Worm (Caenorhabditis elegans) whole organism, L4/young adult: ENCODE measurements around the gene R05G6.3.

Source experiments
- W03F9.2 ChIP-seq: fragments of 150-350 bp; optimal IDR thresholded peaks from 2 replicates; lab custom pipeline; 2014; ENCODE audit warnings: missing biosample characterization, missing genetic modification characterization
- dao-5 ChIP-seq: sonication (generic microtip); optimal IDR thresholded peaks from 2 replicates; lab custom pipeline; 2016; ENCODE audit warnings: missing genotype, missing genetic modification characterization, moderate library complexity, missing compliant biosample characterization
- him-1 ChIP-seq: sonication (generic microtip); optimal IDR thresholded peaks from 2 replicates; lab custom pipeline; 2016; ENCODE audit warnings: missing genotype, missing genetic modification reagents, missing genetic modification characterization, missing compliant biosample characterization

Gene R05G6.3

DNA sequence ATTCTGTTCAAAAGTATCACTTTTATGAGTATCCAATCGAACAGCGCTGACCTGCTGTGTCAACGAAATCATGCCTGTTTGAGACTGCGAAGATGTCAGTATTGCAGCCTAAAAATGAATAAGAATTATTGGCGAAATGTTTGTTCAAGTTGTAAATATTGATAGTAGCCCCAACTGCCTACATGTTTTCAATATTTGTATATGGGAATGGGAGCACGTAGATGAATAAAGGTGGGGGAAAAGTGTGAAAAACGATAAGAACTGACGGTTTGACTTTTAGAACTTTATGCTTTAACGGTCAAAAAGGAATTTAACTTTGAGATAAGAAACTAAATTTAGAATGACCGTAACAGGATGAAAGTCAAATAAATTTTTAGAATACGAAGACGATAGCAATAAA lies 3.9 kb downstream of the R05G6.3 start:
- TF ChIP-seq dao-5 (tag; lab: Kevin White, UChicago) (no peak), him-1 (no peak), W03F9.2 (tag; lab: Kevin White, UChicago) (no peak)

DNA sequence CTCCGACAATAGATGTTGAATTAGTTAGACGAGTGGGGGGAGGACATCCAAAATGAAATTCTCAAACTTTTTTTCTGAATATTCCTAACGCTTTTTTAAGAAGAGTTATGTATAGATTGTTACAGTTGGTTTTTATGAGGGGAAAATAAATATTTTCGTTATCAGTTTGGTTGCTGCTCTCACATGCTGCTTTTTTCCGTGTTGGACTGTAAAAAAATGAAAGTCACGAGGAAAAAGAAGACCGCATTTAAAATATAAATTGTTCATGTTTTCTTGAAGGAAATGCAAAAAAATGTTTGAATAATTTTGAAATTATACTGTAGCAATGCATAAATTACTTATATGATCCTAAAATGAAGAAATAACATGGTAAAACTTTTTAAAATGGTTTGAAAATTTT lies 4.5 kb downstream of the R05G6.3 start:
- TF ChIP-seq dao-5 (tag; lab: Kevin White, UChicago) (no peak), him-1 (no peak), W03F9.2 (tag; lab: Kevin White, UChicago) (no peak)

DNA sequence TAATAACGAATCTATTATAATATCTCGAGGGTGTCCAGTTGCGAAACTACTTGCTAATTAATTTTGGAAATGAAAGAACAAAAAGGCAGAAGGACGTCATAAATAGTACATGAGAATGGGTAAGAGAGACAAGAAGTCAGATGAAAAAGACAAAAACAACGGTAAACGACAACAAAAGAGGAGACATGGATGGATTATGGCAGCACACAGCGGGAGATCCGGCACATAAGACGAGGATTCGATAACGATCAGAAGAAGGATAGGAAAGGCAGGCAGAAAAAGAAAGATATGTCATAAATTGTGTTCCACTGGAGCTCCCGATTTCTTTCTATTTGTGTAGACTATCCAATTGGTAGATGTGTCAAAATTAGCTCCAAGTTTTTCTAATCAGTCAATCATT lies 5.2 kb downstream of the R05G6.3 start:
- no peak for TF ChIP-seq him-1
- no peak for TF ChIP-seq dao-5 (tag; lab: Kevin White, UChicago)
- TF ChIP-seq W03F9.2 (tag; lab: Kevin White, UChicago): no peak

DNA sequence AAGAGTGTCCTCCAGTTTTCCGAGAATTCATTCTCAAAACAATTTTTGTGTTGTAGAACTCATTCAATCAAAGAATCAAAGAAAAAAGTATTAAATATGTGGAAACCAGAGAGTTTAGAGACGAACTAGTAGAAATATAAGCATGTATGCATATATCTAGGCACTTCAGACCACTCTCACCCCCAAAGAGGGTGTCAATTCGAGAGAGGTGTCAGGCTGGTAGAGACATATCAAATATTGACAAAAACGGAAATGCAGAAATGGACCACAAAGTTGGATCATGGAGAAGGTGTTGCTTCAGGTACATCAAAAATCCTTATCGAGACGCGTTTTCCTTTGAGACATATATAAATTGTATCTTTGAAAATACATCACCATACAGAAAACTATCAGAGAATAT lies 7.4 kb downstream of the R05G6.3 start:
- TF ChIP-seq him-1 (no peak), dao-5 (tag; lab: Kevin White, UChicago) (no peak), W03F9.2 (tag; lab: Kevin White, UChicago) (no peak)

DNA sequence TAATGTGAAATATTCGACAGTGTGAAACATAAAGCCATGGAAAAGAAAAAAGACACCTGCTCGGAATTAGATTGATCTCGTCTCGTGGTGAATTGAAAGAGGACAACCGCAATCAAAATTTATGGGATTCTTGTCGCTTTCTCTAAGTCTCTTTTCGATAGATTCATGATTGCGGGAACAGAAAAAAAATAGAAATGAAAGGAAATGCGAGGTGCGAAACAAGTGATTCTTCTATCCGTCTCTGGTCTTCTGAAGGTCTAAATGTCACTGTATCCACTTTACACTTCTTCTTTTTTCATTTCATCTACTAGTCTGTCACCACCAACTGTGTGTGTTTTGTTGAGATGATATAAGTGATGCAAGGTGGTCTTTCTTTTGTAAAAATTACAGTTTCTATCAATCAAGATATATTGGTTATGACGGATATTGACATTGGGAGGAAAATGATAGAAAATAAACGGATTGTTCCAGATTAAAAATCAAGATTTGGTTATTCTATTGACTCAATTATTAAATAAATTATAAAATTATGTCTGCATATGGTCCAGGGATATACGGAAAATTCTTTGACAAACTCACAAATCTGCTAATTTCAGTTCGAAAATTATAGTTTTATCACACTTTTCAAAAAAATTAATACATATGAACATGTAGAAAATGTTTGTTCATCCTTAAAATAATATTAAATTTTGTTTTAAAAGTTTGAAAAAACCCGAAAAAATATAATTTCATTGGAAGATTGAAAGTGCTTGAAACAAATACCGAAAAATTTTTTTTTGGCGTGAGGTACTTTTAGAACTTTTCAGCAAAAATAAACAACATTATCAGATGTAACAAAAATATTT lies 14.1 kb downstream of the R05G6.3 start:
- TF ChIP-seq dao-5 (tag; lab: Kevin White, UChicago): no peak
- no peak for TF ChIP-seq him-1
- no peak for TF ChIP-seq W03F9.2 (tag; lab: Kevin White, UChicago)

DNA sequence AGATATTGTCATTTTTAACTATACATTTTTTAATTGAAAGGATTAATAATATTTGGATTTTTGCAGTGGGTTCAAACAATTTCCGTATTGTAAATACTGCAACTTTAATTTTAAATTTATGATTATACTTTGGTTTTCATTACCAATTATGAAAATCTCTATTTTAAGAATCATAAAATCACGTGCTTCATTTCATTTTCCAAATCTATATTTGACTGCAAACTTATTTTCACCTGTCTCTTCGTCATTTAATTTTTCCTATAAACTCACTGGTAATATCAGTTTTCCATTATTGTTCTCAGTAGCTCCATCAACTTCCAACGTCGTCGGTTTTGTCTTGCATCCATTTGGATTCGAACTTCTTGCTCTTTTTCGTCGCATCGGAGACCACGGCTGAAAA lies 16.0 kb downstream of the R05G6.3 start, which contains the start of gene R05G6.1:
Gene R05G6.1, plus strand, starts transcription at position 301 of the 400 bp plus-strand sequence.
- TF ChIP-seq him-1 (no peak), W03F9.2 (tag; lab: Kevin White, UChicago) (no peak), dao-5 (tag; lab: Kevin White, UChicago) (no peak)

DNA sequence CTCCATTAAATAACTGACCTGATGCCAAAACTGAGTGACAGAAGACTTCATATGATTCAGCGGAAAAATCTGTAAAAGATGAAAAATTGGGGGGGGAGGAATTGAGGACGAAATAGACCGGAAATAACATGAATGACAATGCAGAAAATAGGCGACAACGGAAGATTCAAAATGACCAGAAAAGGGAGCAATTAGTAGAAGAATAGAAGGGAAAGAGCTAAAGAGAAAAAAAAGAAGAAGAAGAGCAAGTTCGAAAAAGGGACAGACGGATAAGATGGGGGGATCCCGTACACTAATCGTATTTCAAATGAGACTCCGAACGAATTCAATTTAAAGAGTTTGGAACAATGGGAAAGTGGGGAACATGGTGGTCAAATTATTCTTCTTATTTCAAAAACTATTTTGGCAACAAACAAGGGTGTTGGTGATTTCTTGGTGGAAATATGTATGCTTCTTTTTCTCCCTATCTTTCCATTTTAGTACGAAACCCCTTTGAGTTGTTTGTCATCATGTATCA lies 26.2 kb downstream of the R05G6.3 start, which contains the start of gene R05G6.10:
Gene R05G6.10, minus strand, starts transcription at position 51 of the 517 bp plus-strand sequence.
- TF ChIP-seq him-1 (no peak), dao-5 (tag; lab: Kevin White, UChicago) (no peak), W03F9.2 (tag; lab: Kevin White, UChicago) (no peak)

DNA sequence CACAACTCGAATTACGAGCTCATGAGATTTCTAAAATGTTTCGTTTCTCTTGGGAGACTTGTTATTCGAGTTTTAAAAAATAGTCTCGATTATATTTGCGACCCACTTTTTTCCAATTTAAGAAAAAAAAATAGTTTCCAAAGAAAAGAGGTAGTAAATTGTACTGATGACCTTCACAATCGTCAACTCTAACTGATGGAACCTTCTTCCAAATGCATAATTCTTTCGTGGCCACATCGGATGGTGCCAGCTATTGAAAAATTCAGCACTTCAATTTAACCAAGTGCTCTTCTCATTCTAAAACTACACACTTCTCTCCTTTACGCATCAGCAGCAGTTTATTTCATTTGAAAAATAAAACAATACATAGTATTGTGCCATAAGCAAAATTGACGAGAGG lies 27.3 kb downstream of the R05G6.3 start:
- TF ChIP-seq dao-5 (tag; lab: Kevin White, UChicago) (no peak), W03F9.2 (tag; lab: Kevin White, UChicago) (no peak), him-1 (no peak)

DNA sequence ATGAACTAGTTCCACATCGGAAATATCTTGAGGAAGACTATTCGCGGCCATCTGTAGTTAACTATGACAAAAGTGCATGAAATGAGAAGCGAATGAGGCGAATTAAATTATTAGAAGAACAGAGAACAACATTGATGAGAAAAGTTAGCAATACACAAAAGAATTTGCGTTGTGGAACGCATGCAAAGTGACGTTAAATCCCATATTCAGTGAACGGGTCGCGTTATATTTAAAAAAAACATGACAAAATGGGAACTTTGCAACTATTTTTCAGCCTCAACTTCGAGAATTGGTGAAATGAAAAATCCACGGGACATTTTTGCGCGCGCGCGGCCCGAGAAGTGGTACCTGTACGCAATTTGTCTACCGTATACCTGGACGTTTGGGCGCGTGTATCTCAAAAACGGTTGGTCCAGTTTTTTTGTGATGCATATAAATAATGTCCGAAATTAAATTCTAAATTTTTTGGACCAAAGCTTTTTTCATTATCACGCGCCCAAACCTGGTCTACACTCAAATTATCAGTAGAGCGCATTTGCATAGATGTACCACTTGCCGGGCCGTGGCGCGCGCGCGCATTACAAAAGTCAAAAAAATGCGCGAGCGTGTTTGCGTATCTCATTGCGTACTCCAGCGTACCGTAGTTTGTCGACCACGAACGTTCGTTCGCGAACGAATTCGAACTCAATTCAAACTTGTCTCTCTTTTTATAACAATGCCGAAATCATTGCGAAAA lies 31.7 kb downstream of the R05G6.3 start, which contains the start of the genes cdd-2 and oef-1:
Gene cdd-2, minus strand, starts transcription at position 51 of the 736 bp plus-strand sequence.
Gene oef-1, plus strand, starts transcription at position 575 of the 736 bp plus-strand sequence.
- TF ChIP-seq him-1 (no peak), W03F9.2 (tag; lab: Kevin White, UChicago) (no peak), dao-5 (tag; lab: Kevin White, UChicago) (no peak)

DNA sequence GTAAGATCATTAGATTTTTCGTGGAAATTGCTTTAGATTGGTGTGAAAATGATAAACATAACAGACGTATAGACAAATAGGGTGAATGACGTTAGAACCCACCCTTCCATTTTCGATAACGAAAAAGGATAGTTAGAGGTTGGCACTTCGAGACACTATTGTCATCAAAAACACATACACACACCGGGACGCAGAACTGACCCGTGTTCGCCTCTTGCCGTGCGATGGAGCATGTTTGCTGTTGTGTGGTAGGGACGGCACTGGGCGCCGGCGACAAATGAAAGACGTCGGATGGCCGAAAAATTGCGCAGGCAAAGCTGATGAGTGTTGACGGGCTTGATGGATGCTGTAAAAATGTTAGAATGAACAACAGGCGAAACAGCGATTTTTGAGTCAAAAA lies 33.5 kb downstream of the R05G6.3 start:
- TF ChIP-seq W03F9.2 (tag; lab: Kevin White, UChicago) (peak; percentile 9), him-1 (no peak), dao-5 (tag; lab: Kevin White, UChicago) (no peak)

DNA sequence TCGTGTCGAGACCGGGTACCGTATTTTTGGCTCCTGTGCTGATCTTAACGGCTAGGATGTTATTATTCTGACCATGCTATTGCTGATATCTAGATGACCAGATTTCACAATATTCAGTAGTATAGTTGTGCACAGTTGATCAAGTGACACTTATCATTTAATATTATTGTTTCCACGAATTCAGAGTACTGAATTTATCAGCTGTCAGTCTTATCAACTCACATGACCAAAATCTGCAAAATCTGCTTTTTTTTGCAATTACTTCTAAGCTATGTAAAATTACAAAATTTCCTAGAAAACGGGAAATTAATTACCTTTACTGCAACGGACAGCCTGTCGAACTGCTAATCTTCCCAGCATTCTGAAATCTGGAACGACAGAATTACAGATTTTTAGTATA lies 34.1 kb downstream of the R05G6.3 start, which contains the start of gene pam-1:
Gene pam-1, minus strand, starts transcription at position 368 of the 400 bp plus-strand sequence.
- TF ChIP-seq him-1 (no peak), W03F9.2 (tag; lab: Kevin White, UChicago) (no peak), dao-5 (tag; lab: Kevin White, UChicago) (no peak)

DNA sequence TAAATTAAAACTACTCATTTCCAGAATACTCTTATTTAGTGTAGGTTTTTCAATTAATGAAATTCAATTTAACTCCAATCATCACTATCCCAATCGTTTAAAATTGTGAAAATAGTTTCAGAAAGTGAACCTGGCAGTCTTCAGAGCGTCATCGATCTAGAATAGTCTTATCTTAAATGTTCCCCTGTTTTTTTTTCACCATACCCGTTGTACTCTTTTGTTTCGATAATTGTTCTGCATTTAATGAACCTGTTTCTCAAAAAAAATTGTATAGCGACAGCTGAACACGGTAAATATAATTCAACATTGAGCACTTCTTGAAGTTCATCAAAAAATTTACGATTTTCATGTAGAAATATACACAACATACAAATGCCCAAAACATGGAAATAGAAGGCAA lies 34.9 kb downstream of the R05G6.3 start:
- no peak for TF ChIP-seq dao-5 (tag; lab: Kevin White, UChicago)
- no peak for TF ChIP-seq him-1
- no peak for TF ChIP-seq W03F9.2 (tag; lab: Kevin White, UChicago)

DNA sequence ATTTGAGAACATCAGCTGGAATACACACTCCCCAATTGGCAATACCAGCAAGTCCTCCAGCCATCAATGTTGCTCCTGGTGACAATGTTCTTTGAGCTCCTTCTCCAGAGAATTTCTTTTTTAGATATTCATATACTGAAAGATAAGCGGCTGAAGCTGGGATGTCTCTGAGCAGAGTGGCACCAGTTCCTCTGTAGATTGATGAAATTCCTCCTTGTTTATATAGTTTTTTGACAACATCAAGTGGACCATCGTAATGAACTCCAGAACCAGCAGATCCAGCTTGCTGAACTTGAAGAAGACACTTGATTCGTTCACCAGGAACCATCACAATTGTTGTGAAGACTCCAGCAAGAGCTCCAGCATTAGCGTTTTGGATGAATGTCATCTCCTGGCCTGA lies 35.7 kb downstream of the R05G6.3 start:
- TF ChIP-seq him-1: no peak
- no peak for TF ChIP-seq W03F9.2 (tag; lab: Kevin White, UChicago)
- no peak for TF ChIP-seq dao-5 (tag; lab: Kevin White, UChicago)
